Worm (Caenorhabditis elegans): Measurements from ENCODE around the gene T05A8.7.

The T05A8.7 gene

ce11 chrII:2736938-2737337, 5.2 kb downstream of the T05A8.7 start:
- TF ChIP-seq dao-5 (tag; optimal IDR thresholded peaks at IDR 0.05) (no peak), him-1 (tag; optimal IDR thresholded peaks at IDR 0.05) (no peak), W03F9.2 (tag; optimal IDR thresholded peaks at IDR 0.05) (no peak)

ce11 chrII:2736156-2736728, 5.9 kb downstream of the T05A8.7 start, which contains the start of gene T05A8.8:
Gene T05A8.8, plus strand, starts transcription at chrII:2736678.
- TF ChIP-seq dao-5 (tag; optimal IDR thresholded peaks at IDR 0.05) (no peak), him-1 (tag; optimal IDR thresholded peaks at IDR 0.05) (no peak), W03F9.2 (tag; optimal IDR thresholded peaks at IDR 0.05) (no peak)

ce11 chrII:2735644-2736043, 6.5 kb downstream of the T05A8.7 start:
- TF ChIP-seq dao-5 (tag; optimal IDR thresholded peaks at IDR 0.05) (no peak), W03F9.2 (tag; optimal IDR thresholded peaks at IDR 0.05) (no peak), him-1 (tag; optimal IDR thresholded peaks at IDR 0.05) (no peak)

DNA sequence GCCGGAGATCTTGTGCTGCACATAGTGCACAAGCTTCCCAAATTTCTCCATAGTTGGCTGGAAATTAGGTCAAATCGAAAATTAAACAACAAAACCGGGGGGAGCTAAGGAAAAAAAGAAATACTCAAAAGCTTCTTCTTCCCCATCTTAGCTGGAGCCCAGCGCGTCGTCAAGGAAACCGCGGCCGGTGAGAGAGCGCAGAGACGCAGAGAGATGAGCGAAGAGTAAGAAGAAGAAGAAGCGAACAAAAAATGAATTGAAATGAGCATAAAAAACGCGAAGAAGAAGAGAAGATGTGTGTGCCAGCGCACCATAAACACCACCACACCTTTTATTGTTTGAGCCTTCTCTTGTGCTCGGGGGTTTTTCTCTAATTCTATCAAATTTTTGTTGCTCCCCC, 7.0 kb downstream of the T05A8.7 start, which contains the start of gene wdr-31:
Gene wdr-31 (minus strand): TSS at position 101 of the 400 bp plus-strand sequence.
- no peak for TF ChIP-seq W03F9.2 (tag; optimal IDR thresholded peaks at IDR 0.05)
- TF ChIP-seq him-1 (tag; optimal IDR thresholded peaks at IDR 0.05) = no peak
- no peak for TF ChIP-seq dao-5 (tag; optimal IDR thresholded peaks at IDR 0.05)

DNA sequence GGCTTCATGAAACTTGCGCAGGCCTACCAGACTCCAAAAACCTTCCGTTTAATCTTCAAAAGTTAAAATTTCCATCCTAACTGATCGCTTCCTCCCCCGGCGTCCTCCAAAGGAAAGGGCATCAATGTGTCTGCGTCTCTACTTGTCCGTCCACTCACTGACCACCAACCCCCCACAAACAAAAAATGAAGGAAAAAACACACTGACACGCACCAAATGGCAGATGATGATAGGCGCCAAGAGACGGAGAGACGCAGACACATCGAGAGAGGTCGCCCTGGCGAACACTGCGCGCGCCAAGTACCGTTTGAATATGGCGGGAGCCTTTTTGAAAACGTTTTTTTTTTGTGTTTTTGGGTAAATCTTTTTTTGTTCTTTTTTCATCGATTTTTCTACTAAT, 7.4 kb downstream of the T05A8.7 start:
- TF ChIP-seq W03F9.2 (tag; optimal IDR thresholded peaks at IDR 0.05) (no peak), dao-5 (tag; optimal IDR thresholded peaks at IDR 0.05) (no peak), him-1 (tag; optimal IDR thresholded peaks at IDR 0.05) (no peak)

DNA sequence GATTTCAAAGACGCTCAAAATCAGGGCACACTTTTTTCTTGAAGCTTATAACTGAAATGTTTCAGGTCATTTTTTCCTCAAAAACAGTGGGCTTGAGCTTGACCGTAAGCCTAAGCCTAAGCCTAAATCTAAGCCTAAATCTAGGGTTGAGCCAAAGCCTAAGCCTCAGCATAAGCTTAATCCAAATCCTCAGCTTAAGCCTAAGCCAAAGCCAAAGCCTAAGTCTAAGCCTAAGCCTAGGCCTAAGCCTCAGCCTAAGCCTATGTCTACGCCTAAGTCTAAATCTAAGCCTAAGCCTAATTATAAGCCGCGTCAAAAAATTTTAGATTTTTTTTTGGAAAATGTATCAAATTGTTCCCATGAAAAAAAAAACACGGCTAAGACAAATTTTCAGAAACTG, 7.9 kb downstream of the T05A8.7 start:
- no peak for TF ChIP-seq W03F9.2 (tag; optimal IDR thresholded peaks at IDR 0.05)
- TF ChIP-seq him-1 (tag; optimal IDR thresholded peaks at IDR 0.05) = no peak
- TF ChIP-seq dao-5 (tag; optimal IDR thresholded peaks at IDR 0.05) = no peak

DNA sequence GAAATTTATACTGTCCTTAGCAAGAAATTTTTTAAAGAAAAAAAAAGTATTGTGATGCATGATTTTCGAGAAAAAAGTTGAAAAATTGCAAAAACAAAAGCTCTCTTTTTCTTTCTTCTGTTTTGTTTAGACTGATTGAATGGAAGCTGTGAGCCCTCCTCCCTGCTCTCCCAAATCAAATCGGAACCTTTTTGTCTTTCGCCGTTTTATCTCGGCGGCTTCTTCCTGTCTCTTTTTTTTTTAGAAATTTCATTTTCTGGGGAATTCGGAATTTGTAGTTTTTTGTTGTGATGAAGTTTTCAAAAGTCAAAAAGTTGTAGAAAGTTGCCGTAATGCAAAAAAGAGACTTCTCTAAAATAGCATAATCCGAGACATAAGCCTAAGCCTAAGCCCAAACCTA, 11.5 kb downstream of the T05A8.7 start:
- no peak for TF ChIP-seq dao-5 (tag; optimal IDR thresholded peaks at IDR 0.05)
- no peak for TF ChIP-seq him-1 (tag; optimal IDR thresholded peaks at IDR 0.05)
- no peak for TF ChIP-seq W03F9.2 (tag; optimal IDR thresholded peaks at IDR 0.05)

- no peak for TF ChIP-seq dao-5 (tag; optimal IDR thresholded peaks at IDR 0.05)
- TF ChIP-seq him-1 (tag; optimal IDR thresholded peaks at IDR 0.05) = no peak
- TF ChIP-seq W03F9.2 (tag; optimal IDR thresholded peaks at IDR 0.05) = no peak
These were observed 15.4 kb downstream of the T05A8.7 start for ce11 chrII:2726774-2727173.

DNA sequence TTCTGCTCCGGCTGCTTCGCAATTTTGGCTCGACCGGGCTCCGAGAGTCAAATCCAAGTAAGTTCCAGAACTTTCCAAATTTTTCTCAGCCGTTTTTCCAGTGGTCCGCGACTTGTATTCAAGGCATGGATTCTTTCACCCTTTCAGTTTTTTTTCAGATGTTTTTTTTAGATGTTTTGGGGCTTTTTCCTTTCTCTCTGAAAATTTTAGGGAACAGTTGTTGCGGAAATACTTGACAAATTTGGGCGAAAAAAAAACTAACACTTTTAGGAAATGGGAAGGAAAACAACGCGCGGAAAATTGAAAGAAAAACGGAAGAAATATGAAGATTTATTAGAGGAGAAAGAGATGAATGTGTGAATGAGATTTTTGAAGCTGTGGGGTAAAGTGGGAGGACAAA, 16.6 kb downstream of the T05A8.7 start, which contains the start of the genes T05A8.11 and nep-2:
Gene T05A8.11 (minus strand): TSS at position 101 of the 400 bp plus-strand sequence.
Gene nep-2 (minus strand): TSS at position 192 of the 400 bp plus-strand sequence.
- TF ChIP-seq W03F9.2 (tag; optimal IDR thresholded peaks at IDR 0.05) (no peak), him-1 (tag; optimal IDR thresholded peaks at IDR 0.05) (no peak), dao-5 (tag; optimal IDR thresholded peaks at IDR 0.05) (no peak)

DNA sequence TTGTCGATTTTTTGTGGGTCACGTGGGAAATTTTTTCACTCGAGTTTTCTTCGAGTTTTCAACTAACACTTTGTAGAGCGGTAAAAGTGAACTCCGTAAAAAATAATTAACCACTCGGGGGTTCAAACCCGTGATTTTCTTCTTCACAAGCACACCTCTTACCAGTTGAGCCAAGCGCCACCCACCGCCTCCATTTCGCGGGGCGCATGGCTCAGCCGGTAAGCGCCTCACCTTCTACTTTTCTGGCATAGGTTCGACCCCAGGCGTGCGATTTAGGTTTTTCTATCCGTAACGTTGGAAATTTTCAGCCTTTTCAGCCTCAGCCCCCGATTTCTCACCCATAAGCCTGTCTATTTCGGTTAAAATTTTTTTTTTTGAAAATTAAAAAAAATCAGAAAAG, 20.2 kb downstream of the T05A8.7 start:
- TF ChIP-seq W03F9.2 (tag; optimal IDR thresholded peaks at IDR 0.05) = no peak
- no peak for TF ChIP-seq dao-5 (tag; optimal IDR thresholded peaks at IDR 0.05)
- TF ChIP-seq him-1 (tag; optimal IDR thresholded peaks at IDR 0.05) = no peak

ce11 chrII:2719212-2719611, 22.9 kb downstream of the T05A8.7 start:
- TF ChIP-seq him-1 (tag; optimal IDR thresholded peaks at IDR 0.05) = no peak
- no peak for TF ChIP-seq dao-5 (tag; optimal IDR thresholded peaks at IDR 0.05)
- no peak for TF ChIP-seq W03F9.2 (tag; optimal IDR thresholded peaks at IDR 0.05)

DNA sequence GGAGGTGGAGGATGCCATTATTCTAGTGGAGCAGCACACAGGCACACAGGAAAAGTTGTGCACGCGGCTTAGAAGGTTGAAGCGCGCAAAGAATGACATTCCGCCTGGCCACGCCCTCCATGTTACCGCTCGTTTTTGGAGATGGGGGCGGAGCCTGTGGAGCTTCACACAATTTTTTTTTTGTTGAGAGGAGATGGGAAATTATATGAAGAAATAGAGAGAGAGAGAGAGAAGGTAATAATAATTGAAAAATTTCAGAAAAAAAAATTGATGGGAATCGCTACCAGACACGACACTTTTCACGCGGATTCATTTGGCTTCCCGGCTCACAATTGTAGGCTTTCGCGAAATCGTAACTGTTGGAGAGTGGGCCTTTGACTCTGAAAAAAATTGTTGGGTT, 24.8 kb downstream of the T05A8.7 start, which contains the start of gene T05A8.3:
Gene T05A8.3 (minus strand): TSS at position 101 of the 400 bp plus-strand sequence.
- TF ChIP-seq him-1 (tag; optimal IDR thresholded peaks at IDR 0.05) (no peak), dao-5 (tag; optimal IDR thresholded peaks at IDR 0.05) (no peak), W03F9.2 (tag; optimal IDR thresholded peaks at IDR 0.05) (no peak)

DNA sequence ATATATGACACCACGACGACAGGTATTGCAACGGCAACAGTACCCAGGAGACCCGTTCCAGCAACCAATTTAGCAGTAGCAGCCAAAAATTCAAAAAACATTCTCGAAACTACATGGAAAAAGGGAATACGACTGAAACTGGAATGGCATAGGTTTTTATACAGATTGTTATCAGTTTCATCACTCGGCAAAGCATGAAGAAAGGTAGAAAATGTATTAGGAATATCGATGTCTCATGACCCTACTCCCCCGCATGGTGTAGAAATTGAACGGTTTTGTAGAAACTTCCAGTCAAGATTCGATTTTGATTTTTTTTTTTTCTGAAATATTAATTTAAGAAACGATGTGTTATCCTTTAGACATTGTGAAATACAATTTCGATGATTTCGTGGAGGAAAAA, 31.2 kb downstream of the T05A8.7 start, which contains the start of gene T05A8.2:
Gene T05A8.2 (minus strand): TSS at position 101 of the 400 bp plus-strand sequence.
- no peak for TF ChIP-seq dao-5 (tag; optimal IDR thresholded peaks at IDR 0.05)
- TF ChIP-seq W03F9.2 (tag; optimal IDR thresholded peaks at IDR 0.05) = no peak
- TF ChIP-seq him-1 (tag; optimal IDR thresholded peaks at IDR 0.05) = no peak

ce11 chrII:2709942-2710341, 32.2 kb downstream of the T05A8.7 start, which contains the start of gene T05A8.1:
Gene T05A8.1, minus strand, starts transcription at chrII:2710042.
- TF ChIP-seq him-1 (tag; optimal IDR thresholded peaks at IDR 0.05) (no peak), dao-5 (tag; optimal IDR thresholded peaks at IDR 0.05) (no peak), W03F9.2 (tag; optimal IDR thresholded peaks at IDR 0.05) (no peak)

- no peak for TF ChIP-seq dao-5 (tag; optimal IDR thresholded peaks at IDR 0.05)
- no peak for TF ChIP-seq him-1 (tag; optimal IDR thresholded peaks at IDR 0.05)
- TF ChIP-seq W03F9.2 (tag; optimal IDR thresholded peaks at IDR 0.05) = no peak
These were observed 34.3 kb downstream of the T05A8.7 start, which contains the start of gene Y47G7B.2 for ce11 chrII:2707872-2708271. Gene Y47G7B.2, minus strand, starts transcription at chrII:2708014.

All from whole organism, L4/young adult.